Fruit fly (Drosophila melanogaster): ENCODE data around the gene CG33986.

DNA sequence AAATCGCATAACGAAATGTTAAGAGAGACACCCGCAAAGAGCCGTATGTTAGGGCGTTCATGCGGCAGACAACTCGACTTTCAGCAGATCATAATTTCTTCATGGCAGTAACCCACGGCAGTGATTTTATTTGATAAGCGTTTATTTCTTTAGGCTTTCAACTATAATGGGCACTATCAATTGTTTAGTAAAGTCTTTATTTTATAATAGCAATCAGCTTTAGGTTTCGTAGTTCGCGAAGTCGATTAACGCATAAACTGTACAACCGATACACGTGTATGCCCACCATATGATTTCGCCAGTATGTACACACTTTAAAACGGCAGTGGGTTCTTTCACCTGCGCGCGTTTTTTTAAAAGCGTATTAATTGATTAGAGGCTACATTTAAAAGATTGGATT, 16.8 kb downstream of the CG33986 start, which contains the start of gene CG7841:
- TF ChIP-seq h (optimal IDR thresholded peaks at IDR 0.05) (no peak), psq (optimal IDR thresholded peaks at IDR 0.05) (no peak), insv (optimal IDR thresholded peaks at IDR 0.05) (no peak), Sin3A (optimal IDR thresholded peaks at IDR 0.05) (no peak)
